Fruit fly (Drosophila melanogaster): Measurements from ENCODE around the gene NHP2.

Gene NHP2

dm6 chr3L:14755046-14755643 is 46.8 kb downstream of the NHP2 start (continued):
- TF ChIP-seq CTCF (GFP tag; optimal IDR thresholded peaks at IDR 0.05): no peak
- TF ChIP-seq dm (GFP tag; optimal IDR thresholded peaks at IDR 0.05): peak; percentile 58
- no peak for TF ChIP-seq CG31441 (GFP tag; IDR thresholded peaks at IDR 0.05)
- peak; percentile 40 for TF ChIP-seq nerfin-1 (tag; optimal IDR thresholded peaks at IDR 0.05)
- no peak for TF ChIP-seq Poxn (GFP tag; IDR thresholded peaks at IDR 0.05)
- no peak; the same call in 2 of the 3 replicates for TF ChIP-seq zen2 (GFP tag; IDR thresholded peaks at IDR 0.05; ENCODE audit: partially characterized antibody)
- no peak for TF ChIP-seq ab (GFP tag; optimal IDR thresholded peaks at IDR 0.05)
- TF ChIP-seq vvl (GFP tag; IDR thresholded peaks at IDR 0.05): peak; percentile 39; the same call in 1 of the 2 replicates
- TF ChIP-seq dysf (GFP tag; IDR thresholded peaks at IDR 0.05): no peak
- no peak for TF ChIP-seq CG14050 (GFP tag; IDR thresholded peaks at IDR 0.05)
- TF ChIP-seq sens-2 (GFP tag; IDR thresholded peaks at IDR 0.05): no peak
- TF ChIP-seq lov (optimal IDR thresholded peaks at IDR 0.05): no peak
- no peak for TF ChIP-seq lov (GFP tag; IDR thresholded peaks at IDR 0.05)
- no peak for TF ChIP-seq CG13624 (GFP tag; optimal IDR thresholded peaks at IDR 0.05)
- no peak for TF ChIP-seq nmo (GFP tag; optimal IDR thresholded peaks at IDR 0.05)
- peak; percentile 75; the same call in 1 of the 2 replicates for TF ChIP-seq sna (GFP tag; IDR thresholded peaks at IDR 0.05; ENCODE audit: partially characterized antibody)
- no peak for TF ChIP-seq trem (tag; optimal IDR thresholded peaks at IDR 0.05)
- TF ChIP-seq CG13287 (GFP tag; IDR thresholded peaks at IDR 0.05; ENCODE audit: partially characterized antibody): peak; percentile 46
- TF ChIP-seq grn (GFP tag; optimal IDR thresholded peaks at IDR 0.05): no peak
- TF ChIP-seq CG15479 (GFP tag; optimal IDR thresholded peaks at IDR 0.05): no peak
- TF ChIP-seq ftz-f1 (GFP tag; optimal IDR thresholded peaks at IDR 0.05): peak; percentile 14
- TF ChIP-seq insv (GFP tag; optimal IDR thresholded peaks at IDR 0.05): peak in 1 of 2 experiments; percentile 87
- peak; percentile 75; the same call in 1 of the 4 replicates for TF ChIP-seq chinmo (GFP tag; IDR thresholded peaks at IDR 0.05; ENCODE audit: partially characterized antibody)
- no peak for TF ChIP-seq slbo (GFP tag; IDR thresholded peaks at IDR 0.05)
- TF ChIP-seq Nf-YC (tag; optimal IDR thresholded peaks at IDR 0.05): no peak
- peak; percentile 15; the same call in 1 of the 3 replicates for TF ChIP-seq CG11695 (GFP tag; IDR thresholded peaks at IDR 0.05)
- no peak for TF ChIP-seq prd (optimal IDR thresholded peaks at IDR 0.05)
- TF ChIP-seq prd (GFP tag; IDR thresholded peaks at IDR 0.05): no peak
- peak; percentile 36 for TF ChIP-seq Max (GFP tag; optimal IDR thresholded peaks at IDR 0.05)
- TF ChIP-seq pros (GFP tag; optimal IDR thresholded peaks at IDR 0.05): peak; percentile 100
- TF ChIP-seq Stat92E (GFP tag; optimal IDR thresholded peaks at IDR 0.05): no peak
- TF ChIP-seq E2f2 (GFP tag; IDR thresholded peaks at IDR 0.05): no peak; the same call in 1 of the 2 replicates
- TF ChIP-seq lilli (GFP tag; optimal IDR thresholded peaks at IDR 0.05): no peak
- TF ChIP-seq wor (GFP tag; IDR thresholded peaks at IDR 0.05): no peak
- no peak for TF ChIP-seq CG16815 (GFP tag; optimal IDR thresholded peaks at IDR 0.05)
- peak; percentile 71; the same call in 2 of the 3 replicates for TF ChIP-seq z (GFP tag; IDR thresholded peaks at IDR 0.05)
- TF ChIP-seq wek (GFP tag; optimal IDR thresholded peaks at IDR 0.05): no peak
- no peak for TF ChIP-seq CG18011 (GFP tag; optimal IDR thresholded peaks at IDR 0.05)
- peak; percentile 11 for TF ChIP-seq HLHmδ (GFP tag; optimal IDR thresholded peaks at IDR 0.05)
- TF ChIP-seq tin (GFP tag; optimal IDR thresholded peaks at IDR 0.05): no peak
- no peak for TF ChIP-seq CG15514 (GFP tag; optimal IDR thresholded peaks at IDR 0.05)
- 0 out of 3 replicates have a peak, but pooled peaks have one; percentile 14 for TF ChIP-seq CG2199 (GFP tag; IDR thresholded peaks at IDR 0.05)
- no peak for TF ChIP-seq shn (GFP tag; optimal IDR thresholded peaks at IDR 0.05)
- no peak for TF ChIP-seq CG1603 (tag; optimal IDR thresholded peaks at IDR 0.05)
- peak; percentile 49 for TF ChIP-seq CG17385 (GFP tag; optimal IDR thresholded peaks at IDR 0.05)
- TF ChIP-seq slp2 (GFP tag; optimal IDR thresholded peaks at IDR 0.05): no peak
- TF ChIP-seq dmrt99B (tag; optimal IDR thresholded peaks at IDR 0.05): no peak
- TF ChIP-seq Antp (GFP tag; optimal IDR thresholded peaks at IDR 0.05): no peak
- no peak for TF ChIP-seq CG6254 (GFP tag; optimal IDR thresholded peaks at IDR 0.05)
- TF ChIP-seq CG7745 (tag; optimal IDR thresholded peaks at IDR 0.05): no peak
- no peak for TF ChIP-seq Neu2 (GFP tag; optimal IDR thresholded peaks at IDR 0.05; ENCODE audit: borderline replicate concordance)

Data from whole organism, embryonic.